Worm (Caenorhabditis elegans) whole organism, L1 larva: ENCODE results near the gene R148.3.

Experiments
- C04F5.9 ChIP-seq: sonication (generic microtip); optimal IDR thresholded peaks from 2 replicates; lab custom pipeline; 2016; ENCODE audit warnings: missing genetic modification characterization, missing compliant biosample characterization
- C16A3.4 ChIP-seq: fragments of 150-350 bp; optimal IDR thresholded peaks from 2 replicates; lab custom pipeline; 2014; ENCODE audit warnings: missing biosample characterization, missing genetic modification characterization
- C34B4.2 ChIP-seq: sonication (generic microtip); optimal IDR thresholded peaks from 2 replicates; lab custom pipeline; 2017; ENCODE audit warnings: mild to moderate bottlenecking, missing genetic modification characterization, missing compliant biosample characterization
- aly-2 ChIP-seq: fragments of 150-350 bp; optimal IDR thresholded peaks from 2 replicates; lab custom pipeline; 2014; ENCODE audit warnings: missing biosample characterization, missing genetic modification characterization
- ama-1 ChIP-seq: fragments of 150-350 bp; optimal IDR thresholded peaks from 2 replicates; lab custom pipeline; 2014
- blmp-1 ChIP-seq: fragments of 150-350 bp; optimal IDR thresholded peaks from 2 replicates; lab custom pipeline; 2014; ENCODE audit warnings: missing biosample characterization, missing genetic modification characterization
- ceh-63 ChIP-seq: fragments of 200-800 bp; sonication (Bioruptor generic); optimal IDR thresholded peaks from 2 replicates; lab custom pipeline; 2018; ENCODE audit warnings: mild to moderate bottlenecking, missing genetic modification characterization, missing compliant biosample characterization
- ceh-88 ChIP-seq: fragments of 200-800 bp; sonication (Bioruptor generic); IDR thresholded peaks from 2 replicates; pipeline ENCODE4 v1.3.6; 2022; ENCODE audit warnings: missing genetic modification characterization, missing compliant biosample characterization
- ces-1 ChIP-seq: fragments of 150-350 bp; optimal IDR thresholded peaks from 2 replicates; lab custom pipeline; 2014; ENCODE audit warnings: missing biosample characterization, missing genetic modification reagents, missing genetic modification characterization
- dpl-1 ChIP-seq, 3 experiments: fragments of 150-350 bp in 2 of 3; sonication (generic microtip) in 1 of 3; optimal IDR thresholded peaks; 2 replicates each; lab custom pipeline; 2014 to 2017; ENCODE audit warnings: missing biosample characterization in 3 of 3, missing genetic modification characterization in 3 of 3, missing genetic modification reagents in 3 of 3
- egl-13 ChIP-seq: sonication (generic microtip); optimal IDR thresholded peaks from 2 replicates; lab custom pipeline; 2016; ENCODE audit warnings: missing genotype, missing genetic modification reagents, missing genetic modification characterization, missing compliant biosample characterization
- egl-27 ChIP-seq, 2 experiments: fragments of 150-350 bp in 1 of 2; sonication (generic microtip); optimal IDR thresholded peaks; 3 replicates each; lab custom pipeline; 2017 to 2018; ENCODE audit warnings: missing biosample characterization in 2 of 2, missing genetic modification characterization in 2 of 2, missing genetic modification reagents in 2 of 2
- elt-3 ChIP-seq, 6 experiments: fragments of 150-350 bp in 1 of 6; sonication (generic microtip); optimal IDR thresholded peaks; 2 replicates each; lab custom pipeline; 2017 to 2018; ENCODE audit warnings: missing biosample characterization in 6 of 6, missing genetic modification characterization in 6 of 6, inconsistent platforms in 1 of 6
- fkh-10 ChIP-seq: sonication (generic microtip); optimal IDR thresholded peaks from 2 replicates; lab custom pipeline; 2017; ENCODE audit warnings: missing biosample characterization, missing genetic modification reagents, missing genetic modification characterization
- fkh-4 ChIP-seq: sonication (generic microtip); optimal IDR thresholded peaks from 2 replicates; lab custom pipeline; 2016; ENCODE audit warnings: missing compliant biosample characterization, missing genetic modification characterization, borderline replicate concordance
- fkh-8 ChIP-seq: sonication (generic microtip); optimal IDR thresholded peaks from 2 replicates; lab custom pipeline; 2016; ENCODE audit warnings: mild to moderate bottlenecking, missing genetic modification characterization, missing compliant biosample characterization
- fos-1 ChIP-seq: fragments of 150-350 bp; optimal IDR thresholded peaks from 2 replicates; lab custom pipeline; 2014; ENCODE audit warnings: missing biosample characterization, missing genetic modification characterization
- hlh-4 ChIP-seq: sonication (generic microtip); optimal IDR thresholded peaks from 2 replicates; lab custom pipeline; 2016; ENCODE audit warnings: mild to moderate bottlenecking, missing genetic modification characterization, missing compliant biosample characterization
- irx-1 ChIP-seq: sonication (generic microtip); optimal IDR thresholded peaks from 2 replicates; lab custom pipeline; 2016; ENCODE audit warnings: missing genetic modification characterization, missing compliant biosample characterization
- jun-1 ChIP-seq: fragments of 150-350 bp; optimal IDR thresholded peaks from 2 replicates; lab custom pipeline; 2014; ENCODE audit warnings: missing biosample characterization, missing genetic modification reagents, missing genetic modification characterization
- lin-35 ChIP-seq, 2 experiments: fragments of 150-350 bp; optimal IDR thresholded peaks; 2 replicates each; lab custom pipeline; 2014; ENCODE audit warnings: missing biosample characterization in 2 of 2, missing genetic modification characterization in 2 of 2, missing genetic modification reagents in 2 of 2
- mab-9 ChIP-seq: fragments of 200-800 bp; sonication (Bioruptor generic); IDR thresholded peaks from 2 replicates; pipeline ENCODE4 v1.3.6; 2022; ENCODE audit warnings: missing genetic modification reagents, missing genetic modification characterization, missing compliant biosample characterization
- mdl-1 ChIP-seq, 2 experiments: fragments of 150-350 bp; optimal IDR thresholded peaks; 2 replicates each; lab custom pipeline; 2014 to 2017; ENCODE audit warnings: missing biosample characterization in 2 of 2, missing genetic modification characterization in 2 of 2, inconsistent platforms in 1 of 2
- mep-1 ChIP-seq: fragments of 150-350 bp; optimal IDR thresholded peaks from 2 replicates; lab custom pipeline; 2014; ENCODE audit warnings: missing biosample characterization, missing genetic modification characterization
- nhr-20 ChIP-seq: sonication (generic microtip); optimal IDR thresholded peaks from 2 replicates; lab custom pipeline; 2016; ENCODE audit warnings: mild to moderate bottlenecking, missing genetic modification characterization, missing compliant biosample characterization
- nhr-237 ChIP-seq: fragments of 150-350 bp; optimal IDR thresholded peaks from 2 replicates; lab custom pipeline; 2014; ENCODE audit warnings: missing biosample characterization, missing genetic modification characterization
- nhr-28 ChIP-seq: fragments of 150-350 bp; optimal IDR thresholded peaks from 2 replicates; lab custom pipeline; 2014; ENCODE audit warnings: missing biosample characterization, missing genetic modification characterization
- nhr-47 ChIP-seq: sonication (generic microtip); optimal IDR thresholded peaks from 2 replicates; lab custom pipeline; 2016; ENCODE audit warnings: mild to moderate bottlenecking, missing genetic modification characterization, moderate library complexity, missing compliant biosample characterization
- nhr-77 ChIP-seq: fragments of 150-350 bp; optimal IDR thresholded peaks from 2 replicates; lab custom pipeline; 2014; ENCODE audit warnings: missing biosample characterization, missing genetic modification characterization
- nhr-90 ChIP-seq: sonication (generic microtip); optimal IDR thresholded peaks from 2 replicates; lab custom pipeline; 2016; ENCODE audit warnings: mild to moderate bottlenecking, missing genetic modification characterization, missing compliant biosample characterization; ENCODE audit not compliant: poor library complexity
- pag-3 ChIP-seq: sonication (generic microtip); optimal IDR thresholded peaks from 2 replicates; lab custom pipeline; 2017; ENCODE audit warnings: missing genetic modification characterization, mild to moderate bottlenecking, missing compliant biosample characterization, antibody characterized with exemption, borderline replicate concordance; ENCODE audit not compliant: insufficient read depth
- skn-1 ChIP-seq: fragments of 150-350 bp; optimal IDR thresholded peaks from 2 replicates; lab custom pipeline; 2014; ENCODE audit warnings: missing biosample characterization, missing genetic modification characterization
- snu-23 ChIP-seq: sonication (generic microtip); optimal IDR thresholded peaks from 2 replicates; lab custom pipeline; 2016; ENCODE audit warnings: missing genetic modification characterization, missing compliant biosample characterization
- sox-4 ChIP-seq: sonication (generic microtip); optimal IDR thresholded peaks from 2 replicates; lab custom pipeline; 2016; ENCODE audit warnings: missing genetic modification characterization, missing compliant biosample characterization
- sup-37 ChIP-seq: fragments of 200-800 bp; sonication (Bioruptor generic); optimal IDR thresholded peaks from 2 replicates; lab custom pipeline; 2018; ENCODE audit warnings: mild to moderate bottlenecking, missing genetic modification characterization, missing compliant biosample characterization
- unc-30 ChIP-seq: sonication (generic microtip); optimal IDR thresholded peaks from 2 replicates; lab custom pipeline; 2017; ENCODE audit warnings: missing biosample characterization, missing genetic modification characterization
- unc-86 ChIP-seq: sonication (generic microtip); optimal IDR thresholded peaks from 2 replicates; lab custom pipeline; 2016; ENCODE audit warnings: missing genetic modification characterization, missing compliant biosample characterization
- unc-98 ChIP-seq: fragments of 200-800 bp; sonication (Bioruptor generic); IDR thresholded peaks from 2 replicates; pipeline ENCODE4 v1.3.6; 2022; ENCODE audit warnings: missing genetic modification characterization, missing compliant biosample characterization
- vab-15 ChIP-seq: sonication (generic microtip); optimal IDR thresholded peaks from 2 replicates; lab custom pipeline; 2017; ENCODE audit warnings: missing genotype, mild to moderate bottlenecking, missing genetic modification characterization, missing compliant biosample characterization
- zip-4 ChIP-seq: fragments of 200-800 bp; sonication (Bioruptor generic); optimal IDR thresholded peaks from 2 replicates; lab custom pipeline; 2018; ENCODE audit warnings: mild to moderate bottlenecking, missing genetic modification characterization, moderate library complexity, missing compliant biosample characterization
- ztf-11 ChIP-seq, 2 experiments: sonication (generic microtip); optimal IDR thresholded peaks; 2 replicates each; lab custom pipeline; 2016 to 2017; ENCODE audit warnings: missing genetic modification characterization in 2 of 2, missing biosample characterization in 1 of 2, missing compliant biosample characterization in 1 of 2

The R148.3 gene

ce11 chrIII:3170538-3170937 is 4.6 kb upstream of the R148.3 start:
- TF ChIP-seq mep-1 (no peak), vab-15 (tag; lab: Kevin White, UChicago) (no peak), blmp-1 (tag; lab: Kevin White, UChicago) (no peak), C34B4.2 (no peak), zip-4 (no peak), C04F5.9 (tag; lab: Kevin White, UChicago) (no peak), egl-27 (tag; optimal IDR thresholded peaks at IDR 0.05; lab: Kevin White, UChicago) (no peak), ceh-63 (no peak), snu-23 (GFP tag; lab: Kevin White, UChicago) (no peak), fkh-4 (tag; lab: Kevin White, UChicago) (no peak), fkh-10 (GFP tag; lab: Kevin White, UChicago) (no peak)

ce11 chrIII:3171382-3171781 is 3.7 kb upstream of the R148.3 start, which contains the start of gene R148.4:
Gene R148.4 (plus strand): TSS chrIII:3171592.
- TF ChIP-seq hlh-4 (tag; lab: Kevin White, UChicago), result no peak
- TF ChIP-seq mab-9 (GFP tag; lab: Robert Waterston, UW), result no peak
- TF ChIP-seq vab-15 (tag; lab: Kevin White, UChicago), result no peak
- no peak for TF ChIP-seq ama-1 (lab: Kevin White, UChicago)
- TF ChIP-seq lin-35 (GFP tag; optimal IDR thresholded peaks at IDR 0.05; lab: Kevin White, UChicago), result no peak

ce11 chrIII:3176775-3177174 is 1.6 kb downstream of the R148.3 start:
- no peak for TF ChIP-seq nhr-47
- no peak for TF ChIP-seq skn-1 (tag; lab: Kevin White, UChicago)
- TF ChIP-seq ceh-63, result no peak
- TF ChIP-seq fos-1 (tag; lab: Kevin White, UChicago), result no peak
- TF ChIP-seq elt-3 (tag; optimal IDR thresholded peaks at IDR 0.05; lab: Kevin White, UChicago), result no peak
- TF ChIP-seq nhr-28 (tag; lab: Kevin White, UChicago), result no peak
- TF ChIP-seq unc-86, result no peak
- no peak for TF ChIP-seq fkh-8 (tag; lab: Kevin White, UChicago)
- no peak for TF ChIP-seq C16A3.4 (tag; lab: Kevin White, UChicago)
- TF ChIP-seq C34B4.2, result no peak
- TF ChIP-seq mep-1, result no peak
- TF ChIP-seq nhr-77 (tag; lab: Kevin White, UChicago), result no peak
- no peak for TF ChIP-seq nhr-90 (tag; lab: Kevin White, UChicago)
- TF ChIP-seq ama-1 (lab: Kevin White, UChicago), result no peak
- no peak for TF ChIP-seq unc-98 (GFP tag; lab: Robert Waterston, UW)
- TF ChIP-seq vab-15 (tag; lab: Kevin White, UChicago), result no peak
- no peak for TF ChIP-seq mab-9 (GFP tag; lab: Robert Waterston, UW)

ce11 chrIII:3179855-3180254 is 4.7 kb downstream of the R148.3 start:
- TF ChIP-seq egl-13, result no peak
- no peak for TF ChIP-seq dpl-1 (GFP tag; optimal IDR thresholded peaks at IDR 0.05; lab: Kevin White, UChicago)

ce11 chrIII:3183377-3183776 is 8.2 kb downstream of the R148.3 start, which contains the start of gene lmtr-5:
Gene lmtr-5 (plus strand): TSS chrIII:3183677.
- TF ChIP-seq sup-37 (no peak), ztf-11 (tag; optimal IDR thresholded peaks at IDR 0.05; lab: Kevin White, UChicago) (no peak), nhr-77 (tag; lab: Kevin White, UChicago) (no peak), sox-4 (tag; lab: Kevin White, UChicago) (no peak), pag-3 (tag; lab: Kevin White, UChicago) (no peak), nhr-20 (tag; lab: Kevin White, UChicago) (no peak), jun-1 (tag; lab: Kevin White, UChicago) (no peak), mdl-1 (tag; optimal IDR thresholded peaks at IDR 0.05; lab: Kevin White, UChicago) (no peak), nhr-237 (no peak), ceh-88 (GFP tag; lab: Robert Waterston, UW) (no peak), hlh-4 (tag; lab: Kevin White, UChicago) (no peak), ces-1 (GFP tag; lab: Kevin White, UChicago) (no peak), aly-2 (no peak), C04F5.9 (tag; lab: Kevin White, UChicago) (no peak), skn-1 (tag; lab: Kevin White, UChicago) (no peak), unc-30 (tag; lab: Kevin White, UChicago) (no peak), unc-98 (GFP tag; lab: Robert Waterston, UW) (no peak), irx-1 (tag; lab: Kevin White, UChicago) (no peak)
